Worm (Caenorhabditis elegans) whole organism, late embryonic: ENCODE measurements around the gene cutl-25.

Experiments
- C08G9.2 ChIP-seq: sonication (generic microtip); optimal IDR thresholded peaks from 2 replicates; lab custom pipeline; 2016; ENCODE audit warnings: mild to moderate bottlenecking, missing genetic modification characterization, moderate library complexity, missing compliant biosample characterization
- F13H6.1 ChIP-seq: sonication (generic microtip); optimal IDR thresholded peaks from 2 replicates; lab custom pipeline; 2016; ENCODE audit warnings: missing genetic modification characterization, missing compliant biosample characterization
- ceh-19 ChIP-seq: fragments of 200-800 bp; sonication (Bioruptor generic); optimal IDR thresholded peaks from 2 replicates; lab custom pipeline; 2018; ENCODE audit warnings: mild to moderate bottlenecking, missing genetic modification characterization, missing compliant biosample characterization
- ceh-24 ChIP-seq: sonication (generic microtip); optimal IDR thresholded peaks from 2 replicates; lab custom pipeline; 2016; ENCODE audit warnings: mild to moderate bottlenecking, missing genetic modification characterization, missing compliant biosample characterization
- dmd-4 ChIP-seq: sonication (generic microtip); optimal IDR thresholded peaks from 2 replicates; lab custom pipeline; 2016; ENCODE audit warnings: borderline replicate concordance, missing genetic modification characterization, missing compliant biosample characterization
- fkh-10 ChIP-seq: fragments of 150-350 bp; optimal IDR thresholded peaks from 2 replicates; lab custom pipeline; 2014; ENCODE audit warnings: missing biosample characterization, missing genetic modification reagents, missing genetic modification characterization
- hlh-13 ChIP-seq: fragments of 200-800 bp; sonication (Bioruptor generic); optimal IDR thresholded peaks from 2 replicates; lab custom pipeline; 2018; ENCODE audit warnings: mild to moderate bottlenecking, missing genetic modification characterization, missing compliant biosample characterization
- lin-11 ChIP-seq: fragments of 200-800 bp; sonication (Bioruptor generic); optimal IDR thresholded peaks from 2 replicates; lab custom pipeline; 2018; ENCODE audit warnings: mild to moderate bottlenecking, missing genetic modification characterization, missing compliant biosample characterization
- madf-2 ChIP-seq: sonication (generic microtip); optimal IDR thresholded peaks from 2 replicates; lab custom pipeline; 2017; ENCODE audit warnings: missing genetic modification characterization, missing compliant biosample characterization
- pha-2 ChIP-seq: sonication (generic microtip); optimal IDR thresholded peaks from 2 replicates; lab custom pipeline; 2017; ENCODE audit warnings: mild to moderate bottlenecking, missing genetic modification characterization, missing compliant biosample characterization
- pha-4 ChIP-seq: fragments of 150-350 bp; optimal IDR thresholded peaks from 2 replicates; lab custom pipeline; 2018; ENCODE audit warnings: missing biosample characterization, missing genetic modification reagents, missing genetic modification characterization
- tbx-7 ChIP-seq: sonication (generic microtip); optimal IDR thresholded peaks from 2 replicates; lab custom pipeline; 2016; ENCODE audit warnings: missing genotype, missing genetic modification characterization, missing compliant biosample characterization
- unc-42 ChIP-seq: sonication (generic microtip); optimal IDR thresholded peaks from 2 replicates; lab custom pipeline; 2016; ENCODE audit warnings: missing genotype, missing genetic modification characterization, missing compliant biosample characterization
- zip-5 ChIP-seq: sonication (generic microtip); optimal IDR thresholded peaks from 2 replicates; lab custom pipeline; 2016; ENCODE audit warnings: missing genetic modification characterization, missing compliant biosample characterization

DNA sequence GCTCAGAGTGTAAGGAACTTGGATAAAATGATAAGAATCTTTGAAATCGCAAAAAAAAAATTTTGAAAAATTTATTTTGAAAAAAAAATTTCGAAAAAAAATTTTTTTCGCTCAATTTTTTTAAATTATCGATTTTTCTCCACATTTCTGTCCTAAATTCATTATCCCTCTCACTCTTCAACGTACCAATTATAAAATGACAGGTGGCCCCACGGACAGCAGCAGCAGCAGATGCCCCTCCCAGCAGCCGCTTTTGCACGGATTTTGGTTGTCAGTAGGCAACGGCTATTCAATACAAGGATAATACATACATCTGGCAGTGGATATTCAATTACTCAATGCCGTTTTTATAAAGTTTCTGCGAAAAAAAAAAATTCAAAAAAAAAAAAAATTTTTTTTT, 39.5 kb upstream of the cutl-25 start, which contains the start of gene sft-1:
- TF ChIP-seq lin-11 (tag; lab: Kevin White, UChicago) (no peak), dmd-4 (tag; lab: Kevin White, UChicago) (no peak), ceh-24 (tag; lab: Kevin White, UChicago) (no peak), ceh-19 (GFP tag; lab: Kevin White, UChicago) (no peak), fkh-10 (GFP tag; lab: Kevin White, UChicago) (no peak), pha-2 (tag; lab: Kevin White, UChicago) (no peak), unc-42 (tag; lab: Kevin White, UChicago) (no peak), hlh-13 (GFP tag; lab: Kevin White, UChicago) (no peak), pha-4 (tag; lab: Kevin White, UChicago) (no peak), F13H6.1 (tag; lab: Kevin White, UChicago) (no peak), tbx-7 (tag; lab: Kevin White, UChicago) (no peak), zip-5 (tag; lab: Kevin White, UChicago) (no peak), C08G9.2 (tag; lab: Kevin White, UChicago) (no peak), madf-2 (tag; lab: Kevin White, UChicago) (no peak)
